Fruit fly (Drosophila melanogaster) whole organism, prepupa: ENCODE data around the gene CG31999.

Experiments used
- Blimp-1 ChIP-seq: fragments of 200-800 bp; sonication (Bioruptor generic); optimal IDR thresholded peaks from 3 replicates; lab custom pipeline; 2017; ENCODE audit warnings: missing biosample characterization, missing genetic modification characterization, mild to moderate bottlenecking, moderate library complexity, missing genetic modification reagents
- CG11294 ChIP-seq: fragments of 200-800 bp; sonication (Bioruptor generic); IDR thresholded peaks from 2 replicates; pipeline ENCODE4 v1.3.6; 2022; ENCODE audit warnings: missing biosample characterization, missing genetic modification characterization
- CG11902 ChIP-seq: fragments of 200-800 bp; sonication (Bioruptor generic); optimal IDR thresholded peaks from 3 replicates; lab custom pipeline; 2016; ENCODE audit warnings: missing biosample characterization, missing genetic modification characterization
- CG15336 ChIP-seq: fragments of 200-800 bp; sonication (Bioruptor generic); IDR thresholded peaks from 2 replicates; pipeline ENCODE4 v1.3.6; 2022; ENCODE audit warnings: missing biosample characterization, missing genetic modification characterization
- CG16779 ChIP-seq: fragments of 200-800 bp; sonication (Bioruptor generic); optimal IDR thresholded peaks from 3 replicates; lab custom pipeline; 2017; ENCODE audit warnings: missing biosample characterization, mild to moderate bottlenecking, missing genetic modification characterization
- CG6854 ChIP-seq: fragments of 200-800 bp; sonication (Bioruptor generic); optimal IDR thresholded peaks from 2 replicates; lab custom pipeline; 2017; ENCODE audit warnings: missing biosample characterization, mild to moderate bottlenecking, missing genetic modification characterization
- CG7368 ChIP-seq: fragments of 200-800 bp; sonication (Bioruptor generic); optimal IDR thresholded peaks from 3 replicates; lab custom pipeline; 2016; ENCODE audit warnings: missing biosample characterization, missing genetic modification characterization
- Lpt ChIP-seq: fragments of 200-800 bp; sonication (Bioruptor generic); optimal IDR thresholded peaks from 3 replicates; lab custom pipeline; 2016; ENCODE audit warnings: missing biosample characterization, missing genetic modification characterization
- OdsH ChIP-seq: fragments of 200-800 bp; sonication (Bioruptor generic); optimal IDR thresholded peaks from 3 replicates; lab custom pipeline; 2016; ENCODE audit warnings: missing biosample characterization, missing genetic modification characterization
- Smox ChIP-seq: fragments of 200-800 bp; sonication (Bioruptor generic); optimal IDR thresholded peaks from 3 replicates; lab custom pipeline; 2016; ENCODE audit warnings: missing biosample characterization, missing genetic modification characterization
- Sox14 ChIP-seq: fragments of 200-800 bp; sonication (Bioruptor generic); optimal IDR thresholded peaks from 3 replicates; lab custom pipeline; 2016; ENCODE audit warnings: missing biosample characterization, missing genetic modification characterization
- dac ChIP-seq: fragments of 200-800 bp; sonication (Bioruptor generic); optimal IDR thresholded peaks from 2 replicates; lab custom pipeline; 2017; ENCODE audit warnings: missing biosample characterization, mild to moderate bottlenecking, missing genetic modification characterization
- fkh ChIP-seq: fragments of 200-800 bp; sonication (Bioruptor generic); optimal IDR thresholded peaks from 3 replicates; lab custom pipeline; 2017; ENCODE audit warnings: missing biosample characterization, mild to moderate bottlenecking, missing genetic modification characterization, moderate library complexity
- ss ChIP-seq, 2 experiments: fragments of 200-800 bp; sonication (Bioruptor generic); optimal IDR thresholded peaks; 2 replicates in 1 of 2; 3 replicates in 1 of 2; lab custom pipeline; 2017 to 2018; ENCODE audit warnings: mild to moderate bottlenecking in 2 of 2, missing biosample characterization in 2 of 2, missing genetic modification characterization in 2 of 2, moderate library complexity in 1 of 2

dm6 chr4:253176-253575, 25.6 kb upstream of the CG31999 start, which contains the start of gene dpr7:
- TF ChIP-seq Lpt (GFP tag; lab: Kevin White, UChicago) (no peak), Smox (no peak), Sox14 (GFP tag; lab: Kevin White, UChicago) (no peak), CG6854 (GFP tag; lab: Kevin White, UChicago) (no peak), CG7368 (no peak), CG15336 (GFP tag; lab: Robert Waterston, UW) (no peak), OdsH (no peak), CG11294 (no peak), Blimp-1 (GFP tag; lab: Kevin White, UChicago) (no peak), fkh (GFP tag; lab: Kevin White, UChicago) (no peak), dac (GFP tag; lab: Kevin White, UChicago) (no peak), CG16779 (no peak), ss (GFP tag; optimal IDR thresholded peaks at IDR 0.05; lab: Kevin White, UChicago) (no peak), CG11902 (GFP tag; lab: Kevin White, UChicago) (no peak)
